Fruit fly (Drosophila melanogaster): Measurements from ENCODE around the gene CG3191.

CG3191 gene

DNA sequence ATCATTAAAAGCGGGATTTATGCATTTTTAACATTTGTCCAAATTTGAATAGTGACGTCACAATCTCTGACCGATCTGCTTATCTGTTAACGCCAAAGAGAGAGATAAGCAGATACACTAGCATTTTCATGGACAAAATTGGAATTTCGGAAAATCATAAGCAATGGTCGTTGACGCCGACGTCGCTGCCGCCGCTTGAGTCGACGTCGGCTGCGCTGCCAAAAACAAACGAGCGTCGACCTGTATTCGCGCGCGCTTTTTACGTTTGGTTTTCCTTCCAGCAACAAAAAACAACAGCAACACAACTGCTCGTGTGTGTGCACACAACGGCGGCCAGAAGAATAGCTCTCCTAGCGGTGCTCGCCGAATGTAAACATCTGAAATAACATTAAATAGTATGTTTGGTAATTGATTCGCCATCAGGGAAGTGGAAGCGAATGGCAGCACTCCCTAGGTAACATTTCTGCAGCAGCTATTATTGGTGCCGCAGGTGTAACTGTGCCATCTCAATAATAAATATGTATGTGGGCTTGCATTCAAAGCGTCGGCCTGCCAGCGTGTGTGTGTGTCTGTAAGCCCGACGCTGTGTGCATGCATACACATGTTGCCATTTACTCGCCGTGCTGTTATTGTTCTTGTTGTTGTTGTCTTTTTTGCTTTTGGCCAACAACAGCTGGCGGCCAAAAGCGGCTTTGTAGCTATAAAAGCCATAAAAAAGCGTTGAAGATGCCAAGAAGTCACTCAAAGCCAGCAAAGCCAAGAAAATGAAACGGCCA, 48.7 kb upstream of the CG3191 start (continued):
- peak; percentile 64 for TF ChIP-seq CG3163 (GFP tag; optimal IDR thresholded peaks at IDR 0.05)
- peak; percentile 93 for TF ChIP-seq CG8089 (GFP tag; optimal IDR thresholded peaks at IDR 0.05)
- TF ChIP-seq ato (GFP tag; IDR thresholded peaks at IDR 0.05; ENCODE audit: partially characterized antibody), result no peak
- peak; percentile 95 for TF ChIP-seq Sox100B (GFP tag; optimal IDR thresholded peaks at IDR 0.05)
- peak; percentile 92 for TF ChIP-seq Ravus (GFP tag; IDR thresholded peaks at IDR 0.05)
- TF ChIP-seq fd96Cb (tag; optimal IDR thresholded peaks at IDR 0.05), result peak; percentile 96
- TF ChIP-seq CG1832 (GFP tag; optimal IDR thresholded peaks at IDR 0.05), result no peak
- TF ChIP-seq CG7928 (GFP tag; optimal IDR thresholded peaks at IDR 0.05), result peak; percentile 66
- TF ChIP-seq CG15601 (tag; optimal IDR thresholded peaks at IDR 0.05), result peak; percentile 91
- peak; percentile 88 for TF ChIP-seq CG17802 (tag; optimal IDR thresholded peaks at IDR 0.05)
- TF ChIP-seq CG5953 (GFP tag; IDR thresholded peaks at IDR 0.05), result peak; percentile 98
- TF ChIP-seq Sox102F (GFP tag; optimal IDR thresholded peaks at IDR 0.05), result peak; percentile 97
- no peak for TF ChIP-seq luna (GFP tag; optimal IDR thresholded peaks at IDR 0.05)
- TF ChIP-seq Meics (GFP tag; optimal IDR thresholded peaks at IDR 0.05), result peak; percentile 92
- TF ChIP-seq scrt (GFP tag; optimal IDR thresholded peaks at IDR 0.05), result peak; percentile 86
- TF ChIP-seq dan (GFP tag; IDR thresholded peaks at IDR 0.05), result peak; percentile 82
- peak; percentile 77 for TF ChIP-seq CG6765 (GFP tag; optimal IDR thresholded peaks at IDR 0.05)
- TF ChIP-seq h (optimal IDR thresholded peaks at IDR 0.05), result no peak
- TF ChIP-seq CG6689 (GFP tag; IDR thresholded peaks at IDR 0.05), result peak; percentile 97
- peak; percentile 70 for TF ChIP-seq sima (GFP tag; optimal IDR thresholded peaks at IDR 0.05)
- peak; percentile 71 for TF ChIP-seq repo (GFP tag; optimal IDR thresholded peaks at IDR 0.05)
- TF ChIP-seq CoRest (tag; optimal IDR thresholded peaks at IDR 0.05), result peak; percentile 95
- TF ChIP-seq danr (GFP tag; IDR thresholded peaks at IDR 0.05), result peak; percentile 96
- no peak for TF ChIP-seq CG6791 (GFP tag; IDR thresholded peaks at IDR 0.05; ENCODE audit: partially characterized antibody)
- peak; percentile 97 to 98 for TF ChIP-seq bsh (GFP tag; optimal IDR thresholded peaks at IDR 0.05)
- TF ChIP-seq bcd (GFP tag; optimal IDR thresholded peaks at IDR 0.05), result peak; percentile 95
- peak; percentile 90 for TF ChIP-seq gsb-n (tag; optimal IDR thresholded peaks at IDR 0.05)
- TF ChIP-seq wor (GFP tag; IDR thresholded peaks at IDR 0.05), result peak; percentile 96
- peak; percentile 92 for TF ChIP-seq run (tag; optimal IDR thresholded peaks at IDR 0.05)
- peak; percentile 95 for TF ChIP-seq CG16815 (GFP tag; optimal IDR thresholded peaks at IDR 0.05)
- peak; percentile 94 for TF ChIP-seq croc (GFP tag; conservative IDR thresholded peaks at IDR 0.05)
- TF ChIP-seq tgo (GFP tag; IDR thresholded peaks at IDR 0.05), result peak; percentile 96
- TF ChIP-seq Ets65A (GFP tag), result peak; percentile 98
- peak; percentile 90 for TF ChIP-seq CG11085 (GFP tag; IDR thresholded peaks at IDR 0.05)
- peak; percentile 96 for TF ChIP-seq CG7372 (GFP tag; IDR thresholded peaks at IDR 0.05)
- peak; percentile 95 for TF ChIP-seq NFAT (GFP tag; IDR thresholded peaks at IDR 0.05)
- peak; percentile 88 for TF ChIP-seq CG4854 (GFP tag; optimal IDR thresholded peaks at IDR 0.05)
- TF ChIP-seq Opbp (GFP tag; IDR thresholded peaks at IDR 0.05; ENCODE audit: partially characterized antibody), result peak; percentile 31; the same call in 1 of the 3 replicates
- peak; percentile 93 for TF ChIP-seq peb (GFP tag; IDR thresholded peaks at IDR 0.05)
- TF ChIP-seq CG4424 (GFP tag; optimal IDR thresholded peaks at IDR 0.05), result peak; percentile 84
- peak; percentile 88 for TF ChIP-seq klu (GFP tag; IDR thresholded peaks at IDR 0.05)
- TF ChIP-seq Xrp1 (GFP tag; IDR thresholded peaks at IDR 0.05), result peak; percentile 96
- peak; percentile 69 for TF ChIP-seq CG15073 (GFP tag; optimal IDR thresholded peaks at IDR 0.05)
- peak; percentile 90 for TF ChIP-seq Blimp-1 (GFP tag; optimal IDR thresholded peaks at IDR 0.05)
- peak; percentile 89 for TF ChIP-seq NC2β (GFP tag; optimal IDR thresholded peaks at IDR 0.05)
- peak; percentile 98 for TF ChIP-seq CG14050 (GFP tag; IDR thresholded peaks at IDR 0.05)
- TF ChIP-seq CG13894 (tag; optimal IDR thresholded peaks at IDR 0.05), result peak; percentile 34
- peak; percentile 98 for TF ChIP-seq Gug (GFP tag; IDR thresholded peaks at IDR 0.05)
- peak; percentile 93 for TF ChIP-seq CG10979 (tag; optimal IDR thresholded peaks at IDR 0.05)
- peak; percentile 93 for TF ChIP-seq Dad (GFP tag; optimal IDR thresholded peaks at IDR 0.05)

Measured in whole organism, embryonic.